Worm (Caenorhabditis elegans) whole organism, L4 larva: ENCODE measurements around the gene npr-7.
A peak's percentile ranks its signal among the peaks of the same experiment; 100 is the strongest.

ENCODE experiments used
- R02D3.7 ChIP-seq: fragments of 150-350 bp; sonication (generic microtip); optimal IDR thresholded peaks from 3 replicates; lab custom pipeline; 2014; ENCODE audit warnings: missing biosample characterization, missing genetic modification characterization
- ceh-32 ChIP-seq: sonication (generic microtip); optimal IDR thresholded peaks from 2 replicates; lab custom pipeline; 2016; ENCODE audit warnings: mild to moderate bottlenecking, missing genetic modification characterization, missing compliant biosample characterization; ENCODE audit not compliant: poor library complexity
- dve-1 ChIP-seq: sonication (generic microtip); optimal IDR thresholded peaks from 2 replicates; lab custom pipeline; 2017; ENCODE audit warnings: antibody characterized with exemption, mild to moderate bottlenecking, missing genetic modification characterization, missing compliant biosample characterization; ENCODE audit not compliant: insufficient read depth
- fos-1 ChIP-seq: fragments of 150-350 bp; optimal IDR thresholded peaks from 2 replicates; lab custom pipeline; 2014; ENCODE audit warnings: missing biosample characterization, missing genetic modification characterization
- hlh-30 ChIP-seq: sonication (generic microtip); optimal IDR thresholded peaks from 2 replicates; lab custom pipeline; 2017; ENCODE audit warnings: antibody characterized with exemption, mild to moderate bottlenecking, missing genetic modification characterization, missing compliant biosample characterization; ENCODE audit not compliant: insufficient read depth
- lim-7 ChIP-seq: fragments of 200-800 bp; sonication (Bioruptor generic); IDR thresholded peaks from 2 replicates; pipeline ENCODE4 v1.3.6; 2022; ENCODE audit warnings: missing genetic modification characterization, missing compliant biosample characterization
- mxl-2 ChIP-seq: fragments of 200-800 bp; sonication (Bioruptor generic); conservative IDR thresholded peaks from 2 replicates; pipeline ENCODE4 v1.3.6; 2022; ENCODE audit warnings: missing genetic modification reagents, missing genetic modification characterization, missing compliant biosample characterization
- nhr-25 ChIP-seq: sonication (generic microtip); optimal IDR thresholded peaks from 2 replicates; lab custom pipeline; 2017; ENCODE audit warnings: missing genetic modification characterization, mild to moderate bottlenecking, missing compliant biosample characterization, antibody characterized with exemption, moderate library complexity, borderline replicate concordance; ENCODE audit not compliant: insufficient read depth
- nhr-76 ChIP-seq: fragments of 150-350 bp; optimal IDR thresholded peaks from 2 replicates; lab custom pipeline; 2014; ENCODE audit warnings: missing biosample characterization, missing genetic modification characterization
- set-16 ChIP-seq: fragments of 200-800 bp; sonication (Bioruptor generic); IDR thresholded peaks from 2 replicates; pipeline ENCODE4 v1.3.6; 2022; ENCODE audit warnings: missing genetic modification reagents, missing genetic modification characterization, missing compliant biosample characterization
- skn-1 ChIP-seq: fragments of 150-350 bp; optimal IDR thresholded peaks from 2 replicates; lab custom pipeline; 2014; ENCODE audit warnings: missing biosample characterization, missing genetic modification characterization
- snpc-4 ChIP-seq: fragments of 150-350 bp; optimal IDR thresholded peaks from 2 replicates; lab custom pipeline; 2014; ENCODE audit warnings: missing biosample characterization, missing genetic modification characterization
- zfp-2 ChIP-seq: sonication (generic microtip); optimal IDR thresholded peaks from 2 replicates; lab custom pipeline; 2016; ENCODE audit warnings: mild to moderate bottlenecking, missing genetic modification characterization, missing compliant biosample characterization

DNA sequence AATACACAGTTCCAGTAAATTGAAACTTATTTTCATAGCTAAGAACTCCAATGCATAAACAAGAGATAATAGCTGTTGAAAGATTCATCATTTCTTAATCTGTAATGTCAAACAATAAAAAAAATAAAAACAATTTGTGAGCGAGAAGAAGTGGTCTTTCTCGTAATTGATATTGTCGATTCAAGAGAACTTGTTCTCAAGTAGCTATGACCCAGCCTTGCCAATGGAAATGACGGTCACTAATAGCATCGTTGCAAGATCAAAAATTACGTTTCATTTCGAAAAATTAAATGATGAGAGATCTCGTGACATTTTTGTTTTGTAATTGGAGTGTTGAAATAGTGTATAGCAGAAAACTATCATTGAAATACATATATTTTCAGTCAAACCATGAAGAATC is 21.1 kb downstream of the npr-7 start, which contains the start of gene B0416.7:
- TF ChIP-seq fos-1 (tag; lab: Kevin White, UChicago) (no peak), lim-7 (GFP tag; lab: Robert Waterston, UW) (no peak), ceh-32 (no peak), skn-1 (tag; lab: Kevin White, UChicago) (no peak), dve-1 (tag; lab: Kevin White, UChicago) (no peak), snpc-4 (no peak), nhr-76 (tag; lab: Kevin White, UChicago) (no peak), set-16 (no peak), hlh-30 (tag; lab: Kevin White, UChicago) (peak; percentile 13), zfp-2 (tag; lab: Kevin White, UChicago) (no peak), nhr-25 (tag; lab: Kevin White, UChicago) (no peak), R02D3.7 (no peak), mxl-2 (no peak)
